Worm (Caenorhabditis elegans): Measurements from ENCODE around the gene srd-8.

Gene srd-8

DNA sequence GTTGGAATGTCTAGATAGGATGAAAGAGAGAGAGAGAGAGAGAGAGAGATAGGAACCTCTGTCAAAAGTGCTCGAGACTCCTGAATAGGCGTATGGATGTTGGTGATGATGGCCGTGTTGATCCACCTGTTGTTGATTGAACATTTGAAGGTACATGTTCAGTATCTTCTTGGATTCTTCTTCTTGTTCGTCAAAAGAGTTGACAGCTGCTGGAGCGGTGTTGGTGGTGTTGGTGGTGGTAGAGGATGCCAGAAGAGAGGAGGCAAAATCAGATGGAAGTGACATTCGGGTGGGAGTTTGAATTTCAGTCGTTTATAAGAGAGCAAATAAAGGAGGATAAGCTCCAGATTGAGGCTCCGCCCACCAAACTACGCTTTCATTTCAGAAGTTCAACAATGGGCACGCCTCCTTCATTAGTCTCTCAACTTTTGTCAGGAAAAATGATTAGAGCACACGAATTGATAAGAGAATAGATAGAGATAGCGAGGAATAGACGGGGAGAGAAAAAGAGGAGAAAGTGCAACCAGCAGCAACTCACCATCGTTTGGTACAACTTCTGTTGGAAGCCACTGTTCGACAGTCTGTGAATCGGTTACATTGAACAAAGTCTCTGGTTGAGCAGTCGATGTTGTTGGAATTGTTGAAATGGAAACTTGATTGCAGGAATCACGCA lies 7.5 kb upstream of the srd-8 start (continued):
- TF ChIP-seq Y48G9A.11 (GFP tag; IDR thresholded peaks at IDR 0.05) (no peak), hmg-1.1 (GFP tag; IDR thresholded peaks at IDR 0.05) (no peak), rbr-2 (tag; optimal IDR thresholded peaks at IDR 0.05) (no peak), lir-3 (tag; optimal IDR thresholded peaks at IDR 0.05) (no peak), hif-1 (tag; optimal IDR thresholded peaks at IDR 0.05) (no peak), fos-1 (tag; optimal IDR thresholded peaks at IDR 0.05) (no peak), snpc-1.2 (GFP tag; IDR thresholded peaks at IDR 0.05) (peak; percentile 39; the same call in 1 of the 2 replicates), spr-1 (tag; optimal IDR thresholded peaks at IDR 0.05) (no peak), unc-62 (GFP tag; optimal IDR thresholded peaks at IDR 0.05 in 1 of 2) (no peak), unc-62 (tag; optimal IDR thresholded peaks at IDR 0.05) (no peak), dpl-1 (GFP tag; optimal IDR thresholded peaks at IDR 0.05) (no peak), madf-5 (GFP tag; IDR thresholded peaks at IDR 0.05) (no peak), dve-1 (tag; optimal IDR thresholded peaks at IDR 0.05; ENCODE audit: insufficient read depth) (peak; percentile 30), set-16 (GFP tag; IDR thresholded peaks at IDR 0.05) (no peak), dmd-6 (GFP tag; IDR thresholded peaks at IDR 0.05) (peak; percentile 35), aha-1 (tag) (peak; percentile 78), ZK546.5 (tag; optimal IDR thresholded peaks at IDR 0.05) (no peak)

- TF ChIP-seq arid-1 (GFP tag; conservative IDR thresholded peaks at IDR 0.05) (no peak), nhr-42 (GFP tag; IDR thresholded peaks at IDR 0.05) (no peak), ctbp-1 (GFP tag; IDR thresholded peaks at IDR 0.05) (peak; percentile 25; the same call in 1 of the 2 replicates), pha-4 (GFP tag; IDR thresholded peaks at IDR 0.05) (peak; percentile 22), pha-4 (tag; optimal IDR thresholded peaks at IDR 0.05) (no peak), T20F7.1 (GFP tag; optimal IDR thresholded peaks at IDR 0.05) (peak; percentile 60), Y105C5A.15 (GFP tag; IDR thresholded peaks at IDR 0.05) (peak; percentile 62; the same call in 1 of the 2 replicates), madf-5 (GFP tag; IDR thresholded peaks at IDR 0.05) (0 out of 4 replicates have a peak, but pooled peaks of 1 of the 2 experiments have one; percentile 18), zag-1 (tag; optimal IDR thresholded peaks at IDR 0.05) (no peak), aha-1 (tag) (peak; percentile 52), T26A8.4 (GFP tag; IDR thresholded peaks at IDR 0.05) (peak; percentile 39; the same call in 1 of the 2 replicates), F10B5.3 (tag; optimal IDR thresholded peaks at IDR 0.05) (no peak), daf-16 (GFP tag; optimal IDR thresholded peaks at IDR 0.05) (no peak), daf-16 (tag; optimal IDR thresholded peaks at IDR 0.05) (peak; percentile 16), nhr-10 (tag; optimal IDR thresholded peaks at IDR 0.05) (no peak), ceh-20 (GFP tag; IDR thresholded peaks at IDR 0.05) (peak; percentile 55), lin-38 (GFP tag; IDR thresholded peaks at IDR 0.05) (peak; percentile 45), zip-11 (GFP tag; IDR thresholded peaks at IDR 0.05) (no peak), skn-1 (tag; optimal IDR thresholded peaks at IDR 0.05) (no peak), mxl-3 (GFP tag; optimal IDR thresholded peaks at IDR 0.05) (no peak), dve-1 (tag; optimal IDR thresholded peaks at IDR 0.05; ENCODE audit: insufficient read depth) (peak; percentile 29), nhr-102 (tag; optimal IDR thresholded peaks at IDR 0.05) (peak; percentile 31), duxl-1 (tag; optimal IDR thresholded peaks at IDR 0.05; ENCODE audit: poor library complexity) (no peak), mep-1 (tag; optimal IDR thresholded peaks at IDR 0.05) (peak; percentile 14), cey-2 (tag; optimal IDR thresholded peaks at IDR 0.05; ENCODE audit: borderline replicate concordance, insufficient read depth) (no peak), dpl-1 (GFP tag; optimal IDR thresholded peaks at IDR 0.05) (no peak)
Measured at ce11 chrIV:5650761-5651332, 5.4 kb upstream of the srd-8 start.

Measured in whole organism, L4 larva.